Worm (Caenorhabditis elegans) whole organism, young adult: Measurements from ENCODE around the gene exp-1.

Source experiments
- B0336.3 ChIP-seq: fragments of 200-800 bp; sonication (Bioruptor generic); IDR thresholded peaks from 2 replicates; pipeline ENCODE4 v1.3.6; 2022; ENCODE audit warnings: missing genetic modification characterization, missing compliant biosample characterization
- F23B12.7 ChIP-seq: sonication (generic microtip); optimal IDR thresholded peaks from 2 replicates; lab custom pipeline; 2017; ENCODE audit warnings: missing genetic modification characterization, mild to moderate bottlenecking, missing compliant biosample characterization, antibody characterized with exemption, moderate library complexity; ENCODE audit not compliant: insufficient read depth
- F33H1.4 ChIP-seq: fragments of 200-800 bp; sonication (Bioruptor generic); IDR thresholded peaks from 2 replicates; pipeline ENCODE4 v1.3.6; 2022; ENCODE audit warnings: missing genetic modification reagents, missing genetic modification characterization, missing compliant biosample characterization
- F55B11.4 ChIP-seq: sonication (generic microtip); optimal IDR thresholded peaks from 2 replicates; lab custom pipeline; 2016; ENCODE audit warnings: missing compliant biosample characterization, missing genetic modification characterization, borderline replicate concordance; ENCODE audit not compliant: insufficient read depth
- K11D2.4 ChIP-seq: fragments of 200-800 bp; sonication (Bioruptor generic); IDR thresholded peaks from 2 replicates; pipeline ENCODE4 v1.3.6; 2022; ENCODE audit warnings: missing genetic modification reagents, missing genetic modification characterization, missing compliant biosample characterization
- K12H6.12 ChIP-seq: fragments of 200-800 bp; sonication (Bioruptor generic); optimal IDR thresholded peaks from 2 replicates; lab custom pipeline; 2018; ENCODE audit warnings: mild to moderate bottlenecking, missing genetic modification characterization, missing compliant biosample characterization
- Y53F4B.3 ChIP-seq: fragments of 200-800 bp; sonication (Bioruptor generic); IDR thresholded peaks from 2 replicates; pipeline ENCODE4 v1.3.6; 2022; ENCODE audit warnings: missing genetic modification reagents, missing genetic modification characterization, missing compliant biosample characterization
- Y67H2A.10 ChIP-seq: fragments of 200-800 bp; sonication (Bioruptor generic); conservative IDR thresholded peaks from 2 replicates; pipeline ENCODE4 v1.3.6; 2022; ENCODE audit warnings: missing genetic modification reagents, missing genetic modification characterization, missing compliant biosample characterization
- Y79H2A.3 ChIP-seq: fragments of 200-800 bp; sonication (Bioruptor generic); conservative IDR thresholded peaks from 2 replicates; pipeline ENCODE4 v1.3.6; 2022; ENCODE audit warnings: missing genetic modification reagents, missing genetic modification characterization, missing compliant biosample characterization
- aptf-3 ChIP-seq: fragments of 200-800 bp; sonication (Bioruptor generic); IDR thresholded peaks from 2 replicates; pipeline ENCODE4 v1.3.6; 2022; ENCODE audit warnings: missing genetic modification characterization, missing compliant biosample characterization
- athp-1 ChIP-seq: sonication (generic microtip); optimal IDR thresholded peaks from 2 replicates; lab custom pipeline; 2017; ENCODE audit warnings: mild to moderate bottlenecking, missing genetic modification characterization, missing compliant biosample characterization
- attf-3 ChIP-seq: fragments of 200-800 bp; sonication (Bioruptor generic); conservative IDR thresholded peaks from 2 replicates; pipeline ENCODE4 v1.3.6; 2022; ENCODE audit warnings: missing genetic modification reagents, missing genetic modification characterization, missing compliant biosample characterization
- attf-5 ChIP-seq: fragments of 200-800 bp; sonication (Bioruptor generic); optimal IDR thresholded peaks from 2 replicates; lab custom pipeline; 2018; ENCODE audit warnings: mild to moderate bottlenecking, missing genetic modification characterization, missing compliant biosample characterization
- ccch-3 ChIP-seq: fragments of 200-800 bp; sonication (Bioruptor generic); optimal IDR thresholded peaks from 2 replicates; lab custom pipeline; 2018; ENCODE audit warnings: mild to moderate bottlenecking, missing genetic modification characterization, missing compliant biosample characterization
- cebp-1 ChIP-seq, 2 experiments: fragments of 200-800 bp in 1 of 2; sonication (Bioruptor generic) in 1 of 2; sonication (generic microtip) in 1 of 2; IDR thresholded peaks in 1 of 2; optimal IDR thresholded peaks in 1 of 2; 2 replicates each; pipeline versions ENCODE4 v1.3.6 to Lab custom; 2017 to 2022; ENCODE audit warnings: missing compliant biosample characterization in 2 of 2, missing genetic modification characterization in 2 of 2, mild to moderate bottlenecking in 1 of 2, missing genetic modification reagents in 1 of 2, moderate library complexity in 1 of 2
- cebp-2 ChIP-seq: fragments of 200-800 bp; sonication (Bioruptor generic); IDR thresholded peaks from 2 replicates; pipeline ENCODE4 v1.3.6; 2022; ENCODE audit warnings: missing genetic modification characterization, missing compliant biosample characterization
- ceh-40 ChIP-seq: fragments of 200-800 bp; sonication (Bioruptor generic); IDR thresholded peaks from 2 replicates; pipeline ENCODE4 v1.3.6; 2022; ENCODE audit warnings: missing genetic modification characterization, missing compliant biosample characterization
- ceh-91 ChIP-seq: fragments of 200-800 bp; sonication (Bioruptor generic); IDR thresholded peaks from 2 replicates; pipeline ENCODE4 v1.3.6; 2022; ENCODE audit warnings: missing genetic modification reagents, missing genetic modification characterization, missing compliant biosample characterization
- efl-1 ChIP-seq: fragments of 150-350 bp; optimal IDR thresholded peaks from 2 replicates; lab custom pipeline; 2014; ENCODE audit warnings: missing biosample characterization, missing genetic modification reagents, missing genetic modification characterization
- egl-18 ChIP-seq: fragments of 200-800 bp; sonication (Bioruptor generic); IDR thresholded peaks from 2 replicates; pipeline ENCODE4 v1.3.6; 2022; ENCODE audit warnings: missing genetic modification reagents, missing genetic modification characterization, missing compliant biosample characterization
- ets-4 ChIP-seq: fragments of 200-800 bp; sonication (Bioruptor generic); optimal IDR thresholded peaks from 2 replicates; lab custom pipeline; 2018; ENCODE audit warnings: mild to moderate bottlenecking, missing genetic modification characterization, missing compliant biosample characterization
- him-1 ChIP-seq: sonication (generic microtip); optimal IDR thresholded peaks from 2 replicates; lab custom pipeline; 2016; ENCODE audit warnings: missing genotype, missing genetic modification reagents, missing genetic modification characterization, missing compliant biosample characterization
- let-607 ChIP-seq, 2 experiments: fragments of 200-800 bp in 1 of 2; sonication (Bioruptor generic) in 1 of 2; sonication (generic microtip) in 1 of 2; optimal IDR thresholded peaks; 2 replicates each; lab custom pipeline; 2016 to 2018; ENCODE audit warnings: mild to moderate bottlenecking in 2 of 2, missing compliant biosample characterization in 2 of 2, missing genetic modification characterization in 2 of 2, moderate library complexity in 2 of 2, missing genotype in 1 of 2
- lsl-1 ChIP-seq: fragments of 200-800 bp; sonication (Bioruptor generic); optimal IDR thresholded peaks from 2 replicates; lab custom pipeline; 2018; ENCODE audit warnings: mild to moderate bottlenecking, missing genetic modification characterization, moderate library complexity, missing compliant biosample characterization
- madf-3 ChIP-seq: fragments of 200-800 bp; sonication (Bioruptor generic); IDR thresholded peaks from 2 replicates; pipeline ENCODE4 v1.3.6; 2022; ENCODE audit warnings: missing genetic modification reagents, missing genetic modification characterization, missing compliant biosample characterization
- madf-6 ChIP-seq: fragments of 200-800 bp; sonication (Bioruptor generic); IDR thresholded peaks from 2 replicates; pipeline ENCODE4 v1.3.6; 2022; ENCODE audit warnings: missing genetic modification reagents, missing genetic modification characterization, missing compliant biosample characterization
- madf-8 ChIP-seq: fragments of 200-800 bp; sonication (Bioruptor generic); conservative IDR thresholded peaks from 2 replicates; pipeline ENCODE4 v1.3.6; 2022; ENCODE audit warnings: missing genetic modification reagents, missing genetic modification characterization, missing compliant biosample characterization
- mcd-1 ChIP-seq: fragments of 200-800 bp; sonication (Bioruptor generic); IDR thresholded peaks from 2 replicates; pipeline ENCODE4 v1.3.6; 2022; ENCODE audit warnings: missing genetic modification reagents, missing genetic modification characterization, missing compliant biosample characterization
- nhr-179 ChIP-seq: sonication (generic microtip); optimal IDR thresholded peaks from 2 replicates; lab custom pipeline; 2016; ENCODE audit warnings: mild to moderate bottlenecking, missing genetic modification characterization, missing compliant biosample characterization
- nhr-80 ChIP-seq: sonication (generic microtip); optimal IDR thresholded peaks from 2 replicates; lab custom pipeline; 2016; ENCODE audit warnings: missing genetic modification characterization, missing compliant biosample characterization
- rcor-1 ChIP-seq: fragments of 200-800 bp; sonication (Bioruptor generic); IDR thresholded peaks from 2 replicates; pipeline ENCODE4 v1.3.6; 2022; ENCODE audit warnings: missing genetic modification reagents, missing genetic modification characterization, missing compliant biosample characterization
- tbp1 ChIP-seq: fragments of 200-800 bp; sonication (Bioruptor generic); optimal IDR thresholded peaks from 2 replicates; lab custom pipeline; 2018; ENCODE audit warnings: mild to moderate bottlenecking, missing genetic modification characterization, missing compliant biosample characterization
- xnd-1 ChIP-seq: sonication (generic microtip); optimal IDR thresholded peaks from 2 replicates; lab custom pipeline; 2016; ENCODE audit warnings: missing genotype, missing genetic modification reagents, missing genetic modification characterization, missing compliant biosample characterization
- ztf-25 ChIP-seq: fragments of 200-800 bp; sonication (Bioruptor generic); IDR thresholded peaks from 2 replicates; pipeline ENCODE4 v1.3.6; 2022; ENCODE audit warnings: missing genetic modification reagents, missing genetic modification characterization, missing compliant biosample characterization
- ztf-28 ChIP-seq: fragments of 200-800 bp; sonication (Bioruptor generic); IDR thresholded peaks from 2 replicates; pipeline ENCODE4 v1.3.6; 2022; ENCODE audit warnings: missing genetic modification reagents, missing genetic modification characterization, missing compliant biosample characterization

exp-1 gene

ce11 chrII:6135530-6135929 is 25.4 kb downstream of the exp-1 start:
- TF ChIP-seq ztf-25 (GFP tag; lab: Robert Waterston, UW) (no peak), ztf-28 (no peak), Y53F4B.3 (GFP tag; lab: Robert Waterston, UW) (no peak), madf-6 (GFP tag; lab: Robert Waterston, UW) (no peak), madf-3 (GFP tag; lab: Robert Waterston, UW) (no peak), F23B12.7 (tag; lab: Kevin White, UChicago) (no peak), K11D2.4 (no peak), B0336.3 (GFP tag; lab: Robert Waterston, UW) (no peak), cebp-2 (GFP tag; lab: Robert Waterston, UW) (no peak), let-607 (tag; optimal IDR thresholded peaks at IDR 0.05; lab: Kevin White, UChicago) (no peak)
- TF ChIP-seq, all 124 proteins: peak for 0

DNA sequence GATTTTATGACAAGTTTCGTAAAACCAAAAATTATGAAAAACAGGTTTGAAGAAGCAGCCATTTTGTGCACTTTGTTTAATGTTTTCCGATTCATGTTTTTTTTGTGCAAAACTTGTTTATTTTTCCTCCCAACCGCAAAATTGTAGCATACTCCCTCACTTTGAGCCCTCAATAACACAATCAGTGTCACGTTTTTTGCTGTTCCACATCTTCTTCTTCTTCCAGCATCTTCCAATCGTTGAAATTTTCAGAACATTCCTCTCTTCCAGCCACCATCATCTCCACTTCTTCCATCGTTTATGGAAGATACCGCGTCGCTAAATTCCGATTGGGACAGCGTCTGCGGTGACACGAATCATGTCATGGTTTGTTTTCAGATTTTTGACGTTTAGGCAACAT is 28.3 kb downstream of the exp-1 start, which contains the start of gene abts-3:
Gene abts-3, plus strand, starts transcription at position 301 of the 400 bp plus-strand sequence.
- TF ChIP-seq egl-18 (GFP tag; lab: Robert Waterston, UW) (no peak), ccch-3 (GFP tag; lab: Kevin White, UChicago) (no peak), ceh-40 (GFP tag; lab: Robert Waterston, UW) (no peak), F33H1.4 (GFP tag; lab: Robert Waterston, UW) (no peak), ztf-25 (GFP tag; lab: Robert Waterston, UW) (no peak)

ce11 chrII:6125259-6125658 is 35.6 kb downstream of the exp-1 start, which contains the start of gene rars-2:
TSS of gene rars-2 (plus strand) at chrII:6125559.
- TF ChIP-seq rcor-1 (GFP tag; lab: Robert Waterston, UW) (no peak), madf-6 (GFP tag; lab: Robert Waterston, UW) (peak; percentile 39; the same call in 1 of the 2 replicates), madf-8 (0 out of 2 replicates have a peak, but pooled peaks have one; percentile 8)
- TF ChIP-seq, all 124 proteins: peak for 2

DNA sequence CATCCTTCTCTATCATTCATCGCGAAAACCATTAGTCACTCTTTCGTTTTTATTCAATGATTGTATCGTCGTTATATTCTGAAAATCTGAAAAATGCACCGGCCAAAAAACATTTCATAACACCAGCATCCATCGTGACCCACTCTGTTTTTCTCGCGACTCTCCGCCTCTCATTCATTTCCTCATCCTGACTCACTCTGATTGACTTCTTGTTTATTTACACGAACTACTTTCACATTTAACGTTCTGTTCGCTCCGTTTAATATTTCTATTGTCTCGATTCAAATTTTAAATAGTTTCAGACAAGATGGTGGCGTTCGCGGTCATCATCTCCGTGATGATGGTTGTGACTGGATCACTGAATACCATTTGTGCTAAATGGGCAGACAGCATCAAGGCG is 37.4 kb downstream of the exp-1 start, which contains the start of gene C29H12.2:
Gene C29H12.2, plus strand, starts transcription at position 297 of the 400 bp plus-strand sequence.
- TF ChIP-seq tbp1 (GFP tag; lab: Kevin White, UChicago) (no peak), nhr-179 (tag; lab: Kevin White, UChicago) (no peak), Y67H2A.10 (GFP tag; lab: Robert Waterston, UW) (no peak), attf-3 (GFP tag; lab: Robert Waterston, UW) (no peak), K12H6.12 (tag; lab: Kevin White, UChicago) (no peak), cebp-1 (GFP tag; IDR thresholded peaks at IDR 0.05; lab: Robert Waterston, UW) (peak; percentile 73; the same call in 1 of the 2 replicates), cebp-1 (tag; optimal IDR thresholded peaks at IDR 0.05; lab: Kevin White, UChicago) (peak; percentile 86), attf-5 (no peak)

DNA sequence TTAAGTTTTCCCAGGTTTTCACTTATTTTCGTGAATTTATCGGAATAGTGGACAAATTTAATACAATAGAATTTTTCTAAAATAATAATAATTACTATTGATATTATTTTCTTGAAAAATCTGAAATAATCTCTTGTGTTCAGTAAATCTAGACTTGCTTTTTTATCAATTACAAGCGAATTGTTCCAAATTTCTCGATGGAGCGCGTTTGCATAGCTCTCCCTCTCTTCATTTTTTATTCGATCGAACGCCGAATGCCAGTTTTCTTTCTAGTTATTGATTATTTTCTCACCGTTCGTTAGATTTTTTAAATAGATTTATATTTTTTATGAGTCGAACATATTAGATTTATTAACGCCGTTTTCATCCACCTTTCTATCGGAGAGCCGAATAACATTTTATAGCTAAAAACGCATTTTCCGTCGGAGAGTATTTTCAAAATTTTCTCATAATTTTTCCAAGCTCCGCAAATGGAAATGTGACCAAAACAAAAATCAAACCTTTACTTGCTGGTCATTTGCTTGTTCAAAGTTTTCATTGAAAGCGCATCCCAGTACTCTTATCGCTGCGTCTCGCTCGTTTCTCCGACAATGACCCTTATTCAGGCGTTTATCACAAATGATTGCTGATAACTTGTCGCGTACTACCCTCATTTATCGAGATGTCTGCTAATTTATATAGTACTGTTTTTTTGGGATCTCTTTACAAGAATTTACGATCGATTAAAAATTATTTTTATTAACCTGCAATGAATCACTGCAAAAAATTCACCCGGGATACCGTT is 38.1 kb downstream of the exp-1 start:
- TF ChIP-seq xnd-1 (peak; percentile 84), F55B11.4 (tag; lab: Kevin White, UChicago) (no peak), Y79H2A.3 (GFP tag; lab: Robert Waterston, UW) (no peak), ceh-91 (GFP tag; lab: Robert Waterston, UW) (peak; percentile 34; the same call in 1 of the 2 replicates), ccch-3 (GFP tag; lab: Kevin White, UChicago) (no peak), athp-1 (tag; lab: Kevin White, UChicago) (no peak), madf-8 (peak; percentile 93), F23B12.7 (tag; lab: Kevin White, UChicago) (peak; percentile 68), lsl-1 (GFP tag; lab: Kevin White, UChicago) (peak; percentile 79), mcd-1 (GFP tag; lab: Robert Waterston, UW) (peak; percentile 87), egl-18 (GFP tag; lab: Robert Waterston, UW) (no peak), nhr-80 (peak; percentile 54), him-1 (tag; lab: Kevin White, UChicago) (peak; percentile 17), aptf-3 (GFP tag; lab: Robert Waterston, UW) (no peak), efl-1 (GFP tag; lab: Kevin White, UChicago) (peak; percentile 4), madf-6 (GFP tag; lab: Robert Waterston, UW) (peak; percentile 95), ets-4 (GFP tag; lab: Kevin White, UChicago) (peak; percentile 15)
